Worm (Caenorhabditis elegans): ENCODE measurements around the gene Y43F8B.14.

Gene Y43F8B.14

DNA sequence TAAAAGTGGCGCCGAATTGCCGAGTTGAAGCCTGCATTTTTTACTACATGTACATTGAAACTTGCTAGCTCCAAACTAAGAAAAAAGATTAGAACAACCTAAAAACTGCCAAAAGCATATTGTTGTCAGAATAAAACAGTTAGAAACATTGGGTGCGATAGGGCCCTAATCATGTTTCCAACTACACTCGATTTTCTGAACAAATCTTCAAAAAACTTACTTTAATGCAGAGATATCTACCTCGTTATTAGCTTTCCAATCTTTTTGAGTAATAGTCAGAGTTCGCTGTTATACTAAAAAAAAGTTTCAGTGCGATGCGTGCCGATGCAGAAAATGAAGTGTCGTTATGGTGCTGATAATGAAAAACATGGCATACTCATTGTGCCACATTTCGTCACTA is at the start of gene Y43F8B.14, which contains the start of gene Y43F8B.13:
Gene Y43F8B.14, minus strand, starts transcription at position 322 of the 400 bp plus-strand sequence.
Gene Y43F8B.13, plus strand, starts transcription at position 301 of the 400 bp plus-strand sequence.
- TF ChIP-seq sea-2 (GFP tag; IDR thresholded peaks at IDR 0.05) (no peak), F39B2.1 (GFP tag; IDR thresholded peaks at IDR 0.05) (no peak), dpl-1 (GFP tag; optimal IDR thresholded peaks at IDR 0.05) (no peak), hmg-1.2 (GFP tag; IDR thresholded peaks at IDR 0.05) (no peak), madf-10 (tag; optimal IDR thresholded peaks at IDR 0.05) (no peak), ztf-6 (GFP tag; IDR thresholded peaks at IDR 0.05) (no peak), rcor-1 (GFP tag; IDR thresholded peaks at IDR 0.05) (no peak), Y67H2A.10 (GFP tag; conservative IDR thresholded peaks at IDR 0.05) (no peak), B0035.1 (tag; optimal IDR thresholded peaks at IDR 0.05) (no peak), ekl-4 (GFP tag; IDR thresholded peaks at IDR 0.05) (no peak), snpc-1.1 (tag; optimal IDR thresholded peaks at IDR 0.05; ENCODE audit: insufficient read depth) (no peak)

DNA sequence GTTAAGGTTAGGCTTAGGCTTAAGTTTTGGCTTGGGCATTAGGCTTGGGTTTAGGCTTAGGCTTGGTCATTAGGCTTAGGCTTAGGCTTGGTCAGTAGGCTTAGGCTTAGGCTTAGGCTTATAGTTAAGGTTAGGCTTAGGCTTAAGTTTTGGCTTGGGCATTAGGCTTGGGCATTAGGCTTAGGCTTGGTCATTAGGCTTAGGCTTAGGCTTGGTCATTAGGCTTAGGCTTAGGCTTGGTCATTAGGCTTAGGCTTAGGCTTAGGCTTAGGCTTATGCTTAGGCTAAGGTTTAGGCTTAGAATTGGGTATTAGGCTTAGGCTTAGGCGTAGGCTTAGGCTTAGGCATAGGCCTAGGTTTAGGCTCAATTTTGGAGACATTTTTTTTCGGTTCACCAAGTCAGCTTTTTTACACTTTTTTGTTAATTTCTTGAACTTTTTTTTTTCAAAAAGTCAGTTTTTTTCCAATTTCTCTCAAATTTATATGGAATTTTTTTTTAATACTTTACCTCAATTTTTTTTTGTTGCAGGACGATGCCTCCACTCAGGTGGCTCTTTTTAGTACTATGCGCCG is 46.9 kb upstream of the Y43F8B.14 start, which contains the start of gene Y43F8B.3:
Gene Y43F8B.3, plus strand, starts transcription at position 523 of the 573 bp plus-strand sequence.
- TF ChIP-seq madf-3 (GFP tag; IDR thresholded peaks at IDR 0.05) (0 out of 2 replicates have a peak, but pooled peaks have one; percentile 36), lin-26 (GFP tag; IDR thresholded peaks at IDR 0.05) (peak; percentile 54; the same call in 1 of the 2 replicates), sptf-2 (GFP tag; optimal IDR thresholded peaks at IDR 0.05) (no peak), ceh-91 (GFP tag; IDR thresholded peaks at IDR 0.05) (no peak)

DNA sequence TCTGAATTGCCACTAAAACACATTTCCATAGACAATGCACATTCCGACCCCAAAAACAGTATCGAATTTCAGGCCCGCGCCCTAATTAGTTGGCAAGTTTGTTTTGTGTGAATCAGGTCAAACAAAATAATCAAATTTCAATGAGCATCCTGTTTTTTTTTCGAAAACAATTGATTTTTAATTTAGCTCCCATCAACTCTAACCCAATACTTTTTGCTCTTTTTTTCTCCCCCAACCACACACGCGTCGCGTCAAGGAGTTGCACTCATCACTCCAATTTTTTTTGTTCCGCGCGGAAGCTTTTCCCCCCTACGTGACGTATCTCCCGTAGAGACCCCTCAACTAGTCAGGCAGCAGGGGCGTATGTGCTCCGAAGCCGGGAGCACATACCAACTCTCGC is 45.6 kb upstream of the Y43F8B.14 start:
- no peak for TF ChIP-seq Y53G8AR.9 (GFP tag; conservative IDR thresholded peaks at IDR 0.05)
- TF ChIP-seq ztf-26 (tag; optimal IDR thresholded peaks at IDR 0.05): no peak
- TF ChIP-seq F37B4.10 (GFP tag; IDR thresholded peaks at IDR 0.05): no peak
- no peak for TF ChIP-seq nhr-120 (GFP tag; IDR thresholded peaks at IDR 0.05)
- TF ChIP-seq madf-10 (tag; optimal IDR thresholded peaks at IDR 0.05): no peak
- TF ChIP-seq dpff-1 (tag; optimal IDR thresholded peaks at IDR 0.05): no peak
- TF ChIP-seq ztf-3 (GFP tag; optimal IDR thresholded peaks at IDR 0.05): no peak
- TF ChIP-seq Y56A3A.18 (GFP tag; IDR thresholded peaks at IDR 0.05): no peak
- no peak for TF ChIP-seq mes-4 (tag; optimal IDR thresholded peaks at IDR 0.05)
- TF ChIP-seq unc-130 (GFP tag; optimal IDR thresholded peaks at IDR 0.05): no peak
- no peak for TF ChIP-seq gei-17 (GFP tag; optimal IDR thresholded peaks at IDR 0.05)
- no peak for TF ChIP-seq mel-28 (tag; optimal IDR thresholded peaks at IDR 0.05; ENCODE audit: borderline replicate concordance)

DNA sequence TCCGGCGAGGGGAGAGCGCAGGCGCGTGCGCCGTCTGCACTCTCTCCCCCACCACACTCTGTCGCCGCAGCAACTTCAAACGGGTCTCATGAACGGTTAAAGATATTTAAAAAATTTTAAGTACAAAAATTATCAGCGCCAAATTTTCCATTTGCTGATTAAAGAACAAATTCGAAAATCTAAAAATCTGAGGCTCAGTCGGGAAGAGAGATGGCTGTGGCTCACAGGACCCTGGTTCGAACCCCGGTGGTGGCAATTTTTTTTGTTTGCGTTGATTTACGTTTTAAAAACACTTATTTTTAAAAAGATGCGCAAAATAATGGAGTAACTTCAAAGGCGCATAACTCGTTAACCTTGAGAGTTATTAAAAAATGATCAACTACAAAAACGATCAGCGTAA is 41.3 kb upstream of the Y43F8B.14 start:
- no peak for TF ChIP-seq ets-4 (GFP tag; optimal IDR thresholded peaks at IDR 0.05)
- TF ChIP-seq F23B12.7 (tag; optimal IDR thresholded peaks at IDR 0.05; ENCODE audit: insufficient read depth): no peak
- no peak for TF ChIP-seq athp-1 (tag; optimal IDR thresholded peaks at IDR 0.05)
- TF ChIP-seq F39B2.1 (GFP tag; IDR thresholded peaks at IDR 0.05): no peak
- TF ChIP-seq rpc-1 (optimal IDR thresholded peaks at IDR 0.05): peak; percentile 30
- TF ChIP-seq rpc-1 (tag; optimal IDR thresholded peaks at IDR 0.05): peak; percentile 65
- TF ChIP-seq attf-5 (GFP tag; optimal IDR thresholded peaks at IDR 0.05): no peak
- no peak for TF ChIP-seq zfh-2 (GFP tag; conservative IDR thresholded peaks at IDR 0.05)
- TF ChIP-seq B0019.2 (GFP tag; conservative IDR thresholded peaks at IDR 0.05): no peak
- TF ChIP-seq snpc-4 (GFP tag; optimal IDR thresholded peaks at IDR 0.05): no peak
- no peak for TF ChIP-seq snpc-4 (tag; optimal IDR thresholded peaks at IDR 0.05)
- no peak for TF ChIP-seq ztf-25 (GFP tag; IDR thresholded peaks at IDR 0.05)
- peak; percentile 36; the same call in 1 of the 2 replicates for TF ChIP-seq hmg-1.2 (GFP tag; IDR thresholded peaks at IDR 0.05)
- TF ChIP-seq ztf-26 (tag; optimal IDR thresholded peaks at IDR 0.05): no peak
- TF ChIP-seq sea-2 (GFP tag; IDR thresholded peaks at IDR 0.05): no peak
- no peak for TF ChIP-seq bed-1 (GFP tag; IDR thresholded peaks at IDR 0.05)
- peak; percentile 69 for TF ChIP-seq tbp1 (GFP tag; optimal IDR thresholded peaks at IDR 0.05)
- TF ChIP-seq lag-1 (GFP tag; IDR thresholded peaks at IDR 0.05): no peak
- TF ChIP-seq B0261.1 (tag; optimal IDR thresholded peaks at IDR 0.05): peak; percentile 46
